Fruit fly (Drosophila melanogaster) whole organism, pupa: ENCODE results near the gene alpha-Man-IIb.

Experiments
- CG15710 ChIP-seq: fragments of 200-800 bp; sonication (Bioruptor generic); optimal IDR thresholded peaks from 2 replicates; lab custom pipeline; 2018; ENCODE audit warnings: missing biosample characterization, mild to moderate bottlenecking, missing genetic modification characterization, moderate library complexity
- CG4496 ChIP-seq: fragments of 200-800 bp; sonication (Bioruptor generic); IDR thresholded peaks from 3 replicates; pipeline ENCODE4 v1.3.6; 2022; ENCODE audit warnings: missing biosample characterization, missing genetic modification characterization
- CG9948 ChIP-seq: fragments of 200-800 bp; sonication (Bioruptor generic); optimal IDR thresholded peaks from 2 replicates; lab custom pipeline; 2018; ENCODE audit warnings: missing biosample characterization, mild to moderate bottlenecking, missing genetic modification characterization, moderate library complexity
- D1 ChIP-seq: fragments of 200-800 bp; sonication (Bioruptor generic); optimal IDR thresholded peaks from 2 replicates; lab custom pipeline; 2018; ENCODE audit warnings: missing biosample characterization, mild to moderate bottlenecking, missing genetic modification characterization, moderate library complexity
- EcR ChIP-seq: fragments of 200-800 bp; sonication (Bioruptor generic); optimal IDR thresholded peaks from 3 replicates; lab custom pipeline; 2019; ENCODE audit warnings: missing biosample characterization, missing genetic modification characterization, mild to moderate bottlenecking, moderate library complexity, missing genetic modification reagents
- Pif1A ChIP-seq: fragments of 200-800 bp; sonication (Bioruptor generic); optimal IDR thresholded peaks from 3 replicates; lab custom pipeline; 2016; ENCODE audit warnings: missing biosample characterization, missing genetic modification characterization
- Pif1B ChIP-seq: fragments of 200-800 bp; sonication (Bioruptor generic); optimal IDR thresholded peaks from 3 replicates; lab custom pipeline; 2016; ENCODE audit warnings: missing biosample characterization, missing genetic modification characterization
- gl ChIP-seq: fragments of 200-800 bp; sonication (Bioruptor generic); optimal IDR thresholded peaks from 2 replicates; lab custom pipeline; 2018; ENCODE audit warnings: missing biosample characterization, mild to moderate bottlenecking, missing genetic modification characterization

dm6 chr3R:15793372-15793802, 10.7 kb upstream of the alpha-Man-IIb start, which contains the start of gene nsl1:
- TF ChIP-seq CG4496 (GFP tag; lab: Robert Waterston, UW) (peak; percentile 72; the same call in 2 of the 3 replicates), Pif1B (GFP tag; lab: Kevin White, UChicago) (peak; percentile 63), CG9948 (tag; lab: Kevin White, UChicago) (no peak), Pif1A (GFP tag; lab: Kevin White, UChicago) (no peak), EcR (GFP tag; lab: Kevin White, UChicago) (no peak), CG15710 (tag; lab: Kevin White, UChicago) (peak; percentile 31), gl (tag; lab: Kevin White, UChicago) (peak; percentile 56), D1 (tag; lab: Kevin White, UChicago) (no peak)
